Worm (Caenorhabditis elegans): ENCODE measurements around the gene tag-314.

tag-314 gene

ce11 chrV:10464160-10464559, 35.7 kb upstream of the tag-314 start:
- no peak for TF ChIP-seq pat-9 (tag; optimal IDR thresholded peaks at IDR 0.05)

- TF ChIP-seq sdc-2 (tag; optimal IDR thresholded peaks at IDR 0.05), result no peak
- TF ChIP-seq ceh-19 (GFP tag; optimal IDR thresholded peaks at IDR 0.05), result no peak
- no peak for TF ChIP-seq ztf-16 (tag; optimal IDR thresholded peaks at IDR 0.05)
- TF ChIP-seq hlh-15 (tag; optimal IDR thresholded peaks at IDR 0.05), result no peak
- no peak for TF ChIP-seq C38D4.7 (GFP tag; optimal IDR thresholded peaks at IDR 0.05)
- no peak for TF ChIP-seq nhr-232 (tag; optimal IDR thresholded peaks at IDR 0.05)
- no peak for TF ChIP-seq madf-2 (tag; optimal IDR thresholded peaks at IDR 0.05)
- TF ChIP-seq elt-4 (tag; optimal IDR thresholded peaks at IDR 0.05), result no peak
- TF ChIP-seq ceh-18 (tag; optimal IDR thresholded peaks at IDR 0.05), result no peak
- TF ChIP-seq ref-2 (tag; optimal IDR thresholded peaks at IDR 0.05), result no peak
- no peak for TF ChIP-seq sox-4 (tag; optimal IDR thresholded peaks at IDR 0.05)
- no peak for TF ChIP-seq hlh-13 (GFP tag; optimal IDR thresholded peaks at IDR 0.05)
- TF ChIP-seq ets-4 (tag; optimal IDR thresholded peaks at IDR 0.05), result no peak
- no peak for TF ChIP-seq hlh-30 (tag; optimal IDR thresholded peaks at IDR 0.05; ENCODE audit: insufficient read depth)
- TF ChIP-seq unc-55 (GFP tag; optimal IDR thresholded peaks at IDR 0.05), result no peak
Observed at ce11 chrV:10463276-10463675, 34.8 kb upstream of the tag-314 start, which contains the start of gene F22E12.3. Gene F22E12.3 (minus strand): TSS chrV:10463376.

- TF ChIP-seq pha-4 (tag; optimal IDR thresholded peaks at IDR 0.05) (no peak), fkh-10 (GFP tag; optimal IDR thresholded peaks at IDR 0.05) (no peak), ceh-34 (tag; optimal IDR thresholded peaks at IDR 0.05) (no peak), nhr-11 (tag; optimal IDR thresholded peaks at IDR 0.05) (no peak), hlh-15 (tag; optimal IDR thresholded peaks at IDR 0.05) (no peak), tbx-7 (tag; optimal IDR thresholded peaks at IDR 0.05) (no peak), che-1 (tag; optimal IDR thresholded peaks at IDR 0.05) (no peak), elt-4 (tag; optimal IDR thresholded peaks at IDR 0.05) (no peak), pros-1 (tag; optimal IDR thresholded peaks at IDR 0.05) (no peak)
Observed at ce11 chrV:10462066-10462465, 33.6 kb upstream of the tag-314 start, which contains the start of gene chw-1. Gene chw-1 (plus strand): TSS chrV:10462282.

- TF ChIP-seq ceh-2 (tag; optimal IDR thresholded peaks at IDR 0.05) (no peak), madf-2 (tag; optimal IDR thresholded peaks at IDR 0.05) (no peak), hlh-13 (GFP tag; optimal IDR thresholded peaks at IDR 0.05) (no peak), hlh-15 (tag; optimal IDR thresholded peaks at IDR 0.05) (no peak), rnt-1 (tag; optimal IDR thresholded peaks at IDR 0.05) (no peak), Y22D7AL.16 (tag; optimal IDR thresholded peaks at IDR 0.05) (no peak), ceh-18 (tag; optimal IDR thresholded peaks at IDR 0.05) (no peak), nhr-11 (tag; optimal IDR thresholded peaks at IDR 0.05) (no peak), F13H6.1 (tag; optimal IDR thresholded peaks at IDR 0.05) (no peak)
Observed at ce11 chrV:10460685-10461084, 32.2 kb upstream of the tag-314 start.

- TF ChIP-seq ceh-2 (tag; optimal IDR thresholded peaks at IDR 0.05) (no peak), ceh-34 (tag; optimal IDR thresholded peaks at IDR 0.05) (no peak), npax-4 (tag; optimal IDR thresholded peaks at IDR 0.05) (no peak), tbx-7 (tag; optimal IDR thresholded peaks at IDR 0.05) (no peak), ama-1 (optimal IDR thresholded peaks at IDR 0.05) (no peak), fkh-10 (GFP tag; optimal IDR thresholded peaks at IDR 0.05) (no peak), lin-11 (tag; optimal IDR thresholded peaks at IDR 0.05) (no peak), elt-4 (tag; optimal IDR thresholded peaks at IDR 0.05) (no peak), hlh-13 (GFP tag; optimal IDR thresholded peaks at IDR 0.05) (no peak), sox-2 (GFP tag; IDR thresholded peaks at IDR 0.05) (no peak), tbx-2 (tag; optimal IDR thresholded peaks at IDR 0.05) (no peak), elt-2 (tag; optimal IDR thresholded peaks at IDR 0.05) (no peak)
Observed at ce11 chrV:10457247-10457646, 28.7 kb upstream of the tag-314 start, which contains the start of gene F22E12.1. Gene F22E12.1 (minus strand): TSS chrV:10457347.

- TF ChIP-seq sox-2 (GFP tag; IDR thresholded peaks at IDR 0.05) (no peak), tbx-7 (tag; optimal IDR thresholded peaks at IDR 0.05) (no peak), ceh-6 (GFP tag; optimal IDR thresholded peaks at IDR 0.05) (no peak), ceh-22 (tag; optimal IDR thresholded peaks at IDR 0.05) (no peak), hlh-15 (tag; optimal IDR thresholded peaks at IDR 0.05) (no peak), ceh-31 (tag; optimal IDR thresholded peaks at IDR 0.05) (no peak), ztf-16 (tag; optimal IDR thresholded peaks at IDR 0.05) (no peak), ceh-34 (tag; optimal IDR thresholded peaks at IDR 0.05) (no peak), ttx-3 (tag; optimal IDR thresholded peaks at IDR 0.05) (no peak), Y22D7AL.16 (tag; optimal IDR thresholded peaks at IDR 0.05) (no peak)
Observed at ce11 chrV:10453466-10453865, 25.0 kb upstream of the tag-314 start, which contains the start of gene Y32F6A.5. Gene Y32F6A.5 (minus strand): TSS chrV:10453605.
